Fruit fly (Drosophila melanogaster): ENCODE measurements around the gene DCX-EMAP.

DCX-EMAP gene

DNA sequence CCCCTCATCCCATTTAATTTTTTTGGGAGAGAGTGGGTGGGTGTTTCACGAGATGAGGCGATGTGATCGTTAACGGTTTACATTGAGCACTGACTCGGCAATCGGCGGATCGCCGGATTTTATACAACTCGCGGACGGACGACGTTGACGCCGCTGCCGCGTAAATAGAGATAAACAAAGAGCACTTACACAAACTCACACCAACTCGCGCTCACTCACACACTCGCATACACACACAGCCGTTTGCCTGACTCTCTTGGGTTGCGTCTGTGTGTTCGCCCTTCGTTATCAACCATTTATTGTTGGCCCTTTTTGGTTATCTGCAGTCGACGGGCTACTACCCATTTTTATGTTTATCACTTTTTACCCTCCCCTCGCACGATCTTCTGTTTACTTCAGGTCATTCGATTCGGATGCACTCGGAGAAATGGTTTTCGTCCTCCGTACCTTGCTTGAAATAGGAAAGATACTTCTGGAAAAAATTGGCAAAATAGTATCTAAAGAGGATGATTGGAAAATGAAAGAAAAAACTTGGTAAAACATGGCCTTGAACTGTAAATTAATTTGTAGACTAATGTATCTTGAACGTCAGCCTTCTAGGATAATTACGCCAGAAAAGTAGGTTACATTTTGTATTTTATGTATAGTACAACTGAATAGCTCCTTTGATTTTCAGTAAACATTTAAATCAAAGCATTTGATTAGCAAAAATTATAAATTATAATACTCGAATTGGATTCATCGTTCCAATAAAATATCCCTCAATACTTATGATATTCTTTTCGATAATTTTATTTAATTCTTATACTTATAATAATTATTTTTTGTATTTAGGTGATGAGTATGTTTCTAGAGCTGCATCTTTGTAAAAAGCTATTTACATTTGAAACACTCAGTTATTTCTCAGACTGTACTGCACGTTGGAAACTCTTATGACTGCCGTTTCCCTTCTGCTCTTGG is 74.2 kb downstream of the DCX-EMAP start (continued):
- peak; percentile 44; the same call in 1 of the 2 replicates for TF ChIP-seq aop (GFP tag; IDR thresholded peaks at IDR 0.05)
- TF ChIP-seq kni (GFP tag; optimal IDR thresholded peaks at IDR 0.05) = peak; percentile 97
- TF ChIP-seq klu (GFP tag; IDR thresholded peaks at IDR 0.05) = 0 out of 2 replicates have a peak, but pooled peaks have one; percentile 21
- TF ChIP-seq CG31365 (tag; optimal IDR thresholded peaks at IDR 0.05) = peak; percentile 17
- peak; percentile 39 for TF ChIP-seq CG17385 (GFP tag; optimal IDR thresholded peaks at IDR 0.05)
- peak in 1 of 2 experiments; percentile 59 for TF ChIP-seq chif (GFP tag; optimal IDR thresholded peaks at IDR 0.05)
- peak; percentile 2 for TF ChIP-seq twi (tag; optimal IDR thresholded peaks at IDR 0.05)
- TF ChIP-seq Xbp1 (GFP tag; optimal IDR thresholded peaks at IDR 0.05) = peak; percentile 25
- TF ChIP-seq CG1603 (tag; optimal IDR thresholded peaks at IDR 0.05) = peak; percentile 8
- TF ChIP-seq B-H1 (GFP tag; IDR thresholded peaks at IDR 0.05) = no peak; the same call in 2 of the 3 replicates
- TF ChIP-seq Dek (tag; optimal IDR thresholded peaks at IDR 0.05) = no peak
- no peak for TF ChIP-seq knrl (GFP tag; IDR thresholded peaks at IDR 0.05; ENCODE audit: partially characterized antibody)
- TF ChIP-seq PHDP (tag; optimal IDR thresholded peaks at IDR 0.05) = no peak
- peak; percentile 28; the same call in 1 of the 2 replicates for TF ChIP-seq ara (GFP tag; IDR thresholded peaks at IDR 0.05)
- no peak; the same call in 2 of the 3 replicates for TF ChIP-seq Opbp (GFP tag; IDR thresholded peaks at IDR 0.05; ENCODE audit: partially characterized antibody)
- TF ChIP-seq Mrtf (GFP tag; IDR thresholded peaks at IDR 0.05) = 0 out of 3 replicates have a peak, but pooled peaks have one; percentile 27
- peak; percentile 17 for TF ChIP-seq CG17912 (GFP tag; optimal IDR thresholded peaks at IDR 0.05)
- TF ChIP-seq Drgx (GFP tag; IDR thresholded peaks at IDR 0.05) = no peak
- TF ChIP-seq peb (GFP tag; IDR thresholded peaks at IDR 0.05) = no peak
- no peak for TF ChIP-seq D19A (tag; optimal IDR thresholded peaks at IDR 0.05)
- no peak for TF ChIP-seq NC2α (GFP tag; optimal IDR thresholded peaks at IDR 0.05)
- no peak for TF ChIP-seq toy (GFP tag; IDR thresholded peaks at IDR 0.05)
- no peak for TF ChIP-seq Dad (GFP tag; optimal IDR thresholded peaks at IDR 0.05)
- TF ChIP-seq CG6791 (GFP tag; IDR thresholded peaks at IDR 0.05; ENCODE audit: partially characterized antibody) = peak; percentile 62; the same call in 1 of the 3 replicates
- TF ChIP-seq sens-2 (GFP tag; IDR thresholded peaks at IDR 0.05) = peak; percentile 23; the same call in 1 of the 2 replicates
- peak; percentile 65 for TF ChIP-seq az2 (GFP tag; optimal IDR thresholded peaks at IDR 0.05)
- TF ChIP-seq gfzf (GFP tag; optimal IDR thresholded peaks at IDR 0.05) = no peak
- peak; percentile 42 for TF ChIP-seq CG8944 (GFP tag; optimal IDR thresholded peaks at IDR 0.05)
- TF ChIP-seq CG30020 (tag; optimal IDR thresholded peaks at IDR 0.05) = peak; percentile 20
- peak; percentile 16; the same call in 1 of the 2 replicates for TF ChIP-seq Rfx (GFP tag; IDR thresholded peaks at IDR 0.05)
- no peak for TF ChIP-seq unpg (GFP tag; optimal IDR thresholded peaks at IDR 0.05)
- TF ChIP-seq CG13123 (GFP tag; optimal IDR thresholded peaks at IDR 0.05) = no peak
- TF ChIP-seq Ets65A (GFP tag) = peak; percentile 90
- TF ChIP-seq exex (tag; optimal IDR thresholded peaks at IDR 0.05) = peak; percentile 4
- peak; percentile 73 for TF ChIP-seq nmo (GFP tag; optimal IDR thresholded peaks at IDR 0.05)
- no peak for TF ChIP-seq dimm (GFP tag; IDR thresholded peaks at IDR 0.05)
- peak; percentile 17 for TF ChIP-seq nom (GFP tag; optimal IDR thresholded peaks at IDR 0.05)
- peak; percentile 10 for TF ChIP-seq CG5180 (GFP tag; optimal IDR thresholded peaks at IDR 0.05)
- TF ChIP-seq CG2678 (tag; optimal IDR thresholded peaks at IDR 0.05) = peak; percentile 63
- TF ChIP-seq dan (GFP tag; IDR thresholded peaks at IDR 0.05) = no peak
- no peak for TF ChIP-seq Usf (GFP tag; optimal IDR thresholded peaks at IDR 0.05)
- TF ChIP-seq fd64A (GFP tag; optimal IDR thresholded peaks at IDR 0.05) = peak; percentile 43
- TF ChIP-seq lab (GFP tag; optimal IDR thresholded peaks at IDR 0.05) = peak; percentile 53
- TF ChIP-seq insv (GFP tag; optimal IDR thresholded peaks at IDR 0.05) = peak in 1 of 2 experiments; percentile 36
- peak; percentile 32; the same call in 1 of the 2 replicates for TF ChIP-seq CG14014 (GFP tag; IDR thresholded peaks at IDR 0.05)
- no peak for TF ChIP-seq TFAM (GFP tag; optimal IDR thresholded peaks at IDR 0.05)
- TF ChIP-seq amos (GFP tag; IDR thresholded peaks at IDR 0.05; ENCODE audit: partially characterized antibody) = peak; percentile 41; the same call in 1 of the 2 replicates
